Fruit fly (Drosophila melanogaster) ovary, adult (tissue): ENCODE measurements around the gene Or82a.
"Not testable (repeated sequence)": the region's sequence is repeated elsewhere in the genome, so short reads cannot be mapped to it uniquely, and the experiment has no call there.

Experiments
- CG17801 ChIP-seq: fragments of 200-800 bp; optimal IDR thresholded peaks from 2 replicates; lab custom pipeline; 2019; ENCODE audit warnings: missing biosample characterization, mild to moderate bottlenecking, missing genetic modification characterization, moderate library complexity; ENCODE audit not compliant: partially characterized antibody

Or82a gene

DNA sequence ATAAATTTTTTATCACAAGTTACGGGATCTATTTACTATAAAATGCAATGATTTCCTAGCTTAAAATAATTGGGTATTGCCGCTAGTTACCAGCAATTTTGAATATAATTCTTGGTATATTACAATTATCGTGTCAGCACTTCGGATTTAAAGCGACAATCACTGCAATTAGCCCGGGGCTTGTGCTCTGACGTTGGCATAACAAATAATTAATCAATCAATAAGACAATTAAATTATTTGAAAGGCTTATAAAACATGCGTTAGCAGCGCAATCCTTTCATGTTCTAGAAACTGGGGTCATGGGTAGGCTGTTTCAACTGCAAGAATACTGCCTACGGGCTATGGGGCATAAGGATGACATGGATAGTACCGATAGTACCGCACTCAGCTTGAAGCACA is at the start of gene Or82a:
TSS of gene Or82a (plus strand) at position 301 of the 400 bp plus-strand sequence.
- no peak for TF ChIP-seq CG17801 (GFP tag; lab: Kevin White, UChicago)

dm6 chr3R:4211483-4211882 is 45.3 kb upstream of the Or82a start, which contains the start of gene aux:
Gene aux (plus strand): TSS chr3R:4211783.
- TF ChIP-seq CG17801 (GFP tag; lab: Kevin White, UChicago), result not testable (repeated sequence)

dm6 chr3R:4214038-4214437 is 42.7 kb upstream of the Or82a start:
- TF ChIP-seq CG17801 (GFP tag; lab: Kevin White, UChicago), result no peak

DNA sequence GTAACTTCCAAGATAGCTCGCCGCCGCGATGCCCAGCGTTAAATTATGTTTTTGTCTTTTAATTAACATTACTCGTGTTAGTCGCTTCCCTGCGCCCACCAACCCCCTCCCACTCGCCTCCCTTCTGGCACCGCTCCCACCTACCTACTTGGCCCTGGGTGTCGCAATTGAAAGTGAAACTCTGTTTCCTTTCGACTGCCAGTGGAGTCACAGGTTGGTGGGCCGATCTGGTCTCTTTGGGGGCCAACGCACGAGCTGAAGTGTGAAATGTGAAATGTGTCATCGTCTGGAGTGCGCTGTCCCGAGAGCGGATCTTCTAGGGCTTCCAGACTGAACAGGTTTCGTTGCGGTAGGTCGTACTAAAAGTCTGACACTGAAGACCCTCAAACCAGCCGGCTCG is 42.2 kb upstream of the Or82a start:
- no peak for TF ChIP-seq CG17801 (GFP tag; lab: Kevin White, UChicago)

DNA sequence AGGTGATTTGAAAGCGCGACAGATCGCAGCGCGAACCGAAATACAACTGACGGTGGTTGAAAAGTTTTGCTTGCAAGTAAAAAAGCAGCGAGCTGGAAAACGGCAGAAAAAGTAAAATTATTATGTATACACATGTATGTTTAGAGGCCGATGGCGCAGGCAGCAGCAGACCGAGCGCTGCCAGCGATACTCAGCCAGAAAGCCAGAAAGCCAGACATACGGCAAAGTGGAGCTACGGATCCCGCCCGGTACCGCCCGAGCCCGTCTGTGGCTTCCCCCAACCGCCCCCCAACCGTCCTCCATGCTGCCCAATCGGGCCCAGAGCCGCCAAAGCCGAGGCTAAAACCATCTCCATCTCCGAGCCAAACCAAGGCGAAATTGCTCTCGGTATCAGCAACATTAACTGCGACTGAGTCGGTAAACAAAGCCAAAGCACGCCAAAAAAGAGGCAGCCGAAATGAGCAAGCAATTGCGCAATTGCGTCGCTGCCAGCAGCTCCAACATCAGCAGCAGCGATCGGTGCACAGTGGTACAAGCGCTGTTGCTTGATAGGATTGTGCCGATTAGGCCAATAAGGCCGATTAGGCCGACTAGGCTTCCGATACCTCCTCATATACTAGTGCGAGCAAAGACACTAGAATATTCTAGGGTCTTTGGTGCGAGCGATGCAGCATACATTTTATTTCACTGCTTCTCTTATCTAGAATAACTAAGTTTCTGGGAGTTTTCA is 41.3 kb upstream of the Or82a start, which contains the start of gene CG14636:
TSS of gene CG14636 (minus strand) at position 51 of the 730 bp plus-strand sequence.
- TF ChIP-seq CG17801 (GFP tag; lab: Kevin White, UChicago), result peak; percentile 33

- TF ChIP-seq CG17801 (GFP tag; lab: Kevin White, UChicago), result no peak
Observed at dm6 chr3R:4220030-4220429, 36.7 kb upstream of the Or82a start, which contains the start of gene CG31516. Gene CG31516 (minus strand): TSS chr3R:4220130.

dm6 chr3R:4220780-4221179 is 36.0 kb upstream of the Or82a start:
- peak; percentile 63 for TF ChIP-seq CG17801 (GFP tag; lab: Kevin White, UChicago)

DNA sequence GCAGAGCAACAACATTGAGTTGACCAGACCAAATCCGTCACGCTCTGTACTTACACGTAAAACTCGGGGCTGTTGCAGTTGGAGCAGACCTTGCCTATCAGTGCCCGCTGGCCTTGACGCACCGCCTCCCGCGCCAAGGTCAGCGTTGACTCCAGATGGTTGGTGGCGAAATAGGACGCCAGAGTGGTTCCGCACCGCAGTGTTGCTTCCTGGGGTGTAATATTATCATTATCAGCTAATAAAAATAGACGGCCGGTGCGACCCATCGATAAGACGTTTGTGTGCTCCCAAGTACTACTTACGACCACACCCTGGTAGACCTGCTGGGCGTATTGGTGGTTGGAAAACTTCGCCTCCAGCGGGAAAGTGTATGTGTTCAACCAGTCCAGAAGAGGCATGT is 28.3 kb upstream of the Or82a start:
- no peak for TF ChIP-seq CG17801 (GFP tag; lab: Kevin White, UChicago)

DNA sequence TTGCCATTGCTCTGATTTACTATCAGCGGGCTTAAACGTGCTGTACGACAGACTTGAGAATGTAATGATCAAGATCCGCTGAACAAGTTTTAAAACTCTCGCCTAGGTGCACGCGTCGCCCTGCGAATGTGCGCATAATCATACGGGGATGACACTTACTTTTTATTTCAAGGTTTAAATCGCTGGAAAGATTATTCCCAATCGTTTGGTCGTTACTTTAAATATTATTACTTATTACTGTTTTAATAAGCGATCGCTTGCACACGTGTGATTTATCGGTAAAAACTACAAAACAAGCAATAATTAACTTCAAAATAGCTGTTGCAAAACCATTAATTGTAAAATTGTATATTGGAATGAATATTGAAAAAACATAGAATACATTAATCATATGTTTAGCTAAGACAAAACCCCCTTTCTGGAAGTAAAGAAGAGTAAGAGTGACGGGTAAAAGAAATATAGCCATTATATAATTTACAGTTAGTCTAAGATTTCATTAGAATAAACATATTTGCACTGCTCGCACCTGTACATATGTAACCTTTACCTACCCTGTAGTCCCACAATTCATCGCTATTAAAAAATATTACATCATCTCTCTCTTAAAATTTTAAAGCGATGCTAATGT is 27.5 kb upstream of the Or82a start, which contains the start of gene DhpD:
TSS of gene DhpD (minus strand) at position 102 of the 628 bp plus-strand sequence.
- TF ChIP-seq CG17801 (GFP tag; lab: Kevin White, UChicago), result peak; percentile 86

dm6 chr3R:4232139-4233017 is 24.4 kb upstream of the Or82a start, which contains the start of gene CG14641:
Gene CG14641 (minus strand): TSS chr3R:4232342.
- TF ChIP-seq CG17801 (GFP tag; lab: Kevin White, UChicago), result no peak

DNA sequence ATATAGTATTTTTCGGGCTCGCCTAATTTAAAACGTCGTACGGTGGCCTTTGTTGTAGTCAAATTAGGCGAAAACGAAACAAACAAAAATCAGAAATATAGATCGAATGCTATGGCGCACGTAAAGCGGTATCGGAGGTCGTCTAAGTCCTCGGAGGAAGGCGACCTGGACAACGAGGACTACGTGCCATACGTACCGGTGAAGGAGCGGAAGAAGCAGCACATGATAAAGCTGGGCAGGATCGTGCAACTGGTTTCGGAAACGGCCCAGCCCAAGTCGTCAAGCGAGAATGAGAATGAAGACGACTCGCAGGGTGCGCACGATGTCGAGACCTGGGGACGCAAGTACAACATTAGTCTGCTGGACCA is 23.8 kb upstream of the Or82a start, which contains the start of gene abs:
TSS of gene abs (plus strand) at position 30 of the 368 bp plus-strand sequence.
- TF ChIP-seq CG17801 (GFP tag; lab: Kevin White, UChicago), result no peak

DNA sequence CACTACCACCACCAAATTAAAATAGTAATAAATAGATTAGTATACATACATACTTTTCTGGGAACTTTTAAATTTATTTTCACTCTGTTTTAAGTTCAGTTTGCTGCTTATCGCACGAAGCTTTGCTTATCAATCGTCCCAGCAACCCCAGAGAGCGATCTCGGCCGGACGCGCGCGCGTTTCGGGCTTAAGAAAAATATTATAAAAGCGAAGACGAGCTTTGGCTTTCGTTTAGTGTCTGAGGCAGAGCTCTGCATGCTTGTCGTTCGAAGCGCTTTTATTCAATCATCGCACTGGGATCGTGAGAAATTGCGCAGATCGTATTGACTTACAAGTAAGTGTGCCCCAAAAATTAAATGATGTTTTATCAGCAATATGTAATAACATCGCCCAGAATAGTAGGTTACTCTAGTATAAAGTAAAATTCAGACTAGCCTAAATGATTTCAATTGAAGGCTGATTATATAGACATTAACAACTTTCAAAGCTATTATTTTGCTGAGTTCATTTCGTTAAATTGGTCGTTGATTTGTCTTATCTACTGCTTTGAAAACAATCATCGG is 21.7 kb upstream of the Or82a start, which contains the start of gene Gel:
TSS of gene Gel (plus strand) at position 227 of the 563 bp plus-strand sequence.
- TF ChIP-seq CG17801 (GFP tag; lab: Kevin White, UChicago), result no peak

DNA sequence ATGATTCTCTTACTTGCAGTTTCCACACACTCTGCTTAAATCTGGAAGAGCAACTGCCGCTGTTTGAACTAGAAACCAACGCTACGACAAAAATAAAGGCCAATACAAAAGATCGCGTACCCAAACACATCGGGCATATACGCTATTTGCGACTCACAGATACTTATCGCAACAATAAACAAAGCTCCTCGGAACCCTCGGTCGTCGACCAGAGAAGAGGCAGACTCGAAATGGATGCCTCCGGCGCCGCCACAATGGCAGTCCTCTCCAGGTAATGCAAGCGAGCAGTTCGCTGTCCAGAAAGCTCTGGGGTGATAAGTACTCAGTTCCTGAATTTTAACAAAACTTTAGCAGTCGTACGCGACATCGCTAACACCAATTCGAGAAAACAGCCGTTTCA is 20.2 kb upstream of the Or82a start:
- TF ChIP-seq CG17801 (GFP tag; lab: Kevin White, UChicago), result no peak

dm6 chr3R:4241776-4242175 is 15.0 kb upstream of the Or82a start:
- TF ChIP-seq CG17801 (GFP tag; lab: Kevin White, UChicago), result no peak
